Fruit fly (Drosophila melanogaster): ENCODE results near the gene rdgB.

rdgB gene

DNA sequence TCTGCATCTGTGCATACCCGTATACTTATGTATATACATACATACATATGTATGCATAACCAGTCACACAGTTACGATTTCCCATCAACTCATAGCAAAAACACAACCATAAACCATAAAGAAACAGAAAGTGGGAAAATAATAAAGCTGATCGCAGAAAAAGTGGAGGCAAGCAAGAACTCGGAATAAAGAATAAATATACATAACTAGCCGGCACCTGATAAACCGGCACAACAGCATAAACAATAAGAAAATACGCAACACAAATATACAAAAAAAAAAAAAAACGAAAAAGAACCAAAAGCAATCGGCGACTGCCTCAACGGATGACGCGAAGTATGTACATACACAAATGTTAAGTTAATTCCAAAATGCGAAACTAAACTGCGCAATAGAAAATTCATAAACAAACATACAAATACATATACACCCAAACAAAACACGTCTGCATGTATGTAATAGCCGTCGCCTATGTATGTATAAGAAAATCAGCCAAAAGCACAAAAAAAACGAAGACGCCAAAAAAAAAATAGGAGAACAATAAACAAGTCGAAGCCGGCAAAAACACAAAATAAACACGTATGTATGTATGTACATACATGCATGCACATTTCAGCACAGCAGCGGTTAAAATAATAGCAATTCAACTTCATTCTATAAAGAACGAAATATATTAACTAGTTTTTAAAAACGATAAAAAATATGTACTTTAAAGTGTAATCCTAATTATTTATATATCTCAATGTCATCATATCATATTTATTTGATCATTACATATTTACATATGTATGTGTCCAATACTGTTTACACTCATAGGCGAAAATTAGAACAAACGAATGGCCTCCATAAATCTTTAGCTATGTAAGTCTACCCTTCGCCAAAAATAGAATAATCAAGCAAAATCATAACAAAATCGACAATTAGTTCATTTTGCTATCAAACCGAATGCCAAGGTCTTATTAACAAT, 13.4 kb upstream of the rdgB start (continued):
- TF ChIP-seq CG1832 (GFP tag; optimal IDR thresholded peaks at IDR 0.05) = no peak
- peak; percentile 24 for TF ChIP-seq gcm (GFP tag; optimal IDR thresholded peaks at IDR 0.05)
- no peak for TF ChIP-seq ash1 (GFP tag; optimal IDR thresholded peaks at IDR 0.05)
- peak; percentile 3 for TF ChIP-seq CG13894 (tag; optimal IDR thresholded peaks at IDR 0.05)
- peak; percentile 46; the same call in 2 of the 3 replicates for TF ChIP-seq Aef1 (GFP tag; IDR thresholded peaks at IDR 0.05)
- peak; percentile 64 for TF ChIP-seq CG12219 (GFP tag; optimal IDR thresholded peaks at IDR 0.05)
- TF ChIP-seq lmd (GFP tag; IDR thresholded peaks at IDR 0.05) = peak; percentile 80
- TF ChIP-seq Dbx (GFP tag; IDR thresholded peaks at IDR 0.05) = peak; percentile 80
- TF ChIP-seq CG4617 (GFP tag; optimal IDR thresholded peaks at IDR 0.05; ENCODE audit: borderline replicate concordance) = peak; percentile 3
- peak; percentile 28 for TF ChIP-seq gsb-n (tag; optimal IDR thresholded peaks at IDR 0.05)
- peak; percentile 29 for TF ChIP-seq Asciz (GFP tag; optimal IDR thresholded peaks at IDR 0.05)
- TF ChIP-seq ftz-f1 (GFP tag; optimal IDR thresholded peaks at IDR 0.05) = peak; percentile 22
- TF ChIP-seq Lpt (GFP tag; optimal IDR thresholded peaks at IDR 0.05) = no peak
- peak; percentile 61; the same call in 1 of the 3 replicates for TF ChIP-seq so (GFP tag; IDR thresholded peaks at IDR 0.05)
- TF ChIP-seq CG2120 (GFP tag; optimal IDR thresholded peaks at IDR 0.05) = peak; percentile 80
- no peak for TF ChIP-seq en (GFP tag; optimal IDR thresholded peaks at IDR 0.05)
- TF ChIP-seq D19A (tag; optimal IDR thresholded peaks at IDR 0.05) = peak; percentile 60
- TF ChIP-seq schlank (tag; optimal IDR thresholded peaks at IDR 0.05) = no peak
- TF ChIP-seq seq (GFP tag; IDR thresholded peaks at IDR 0.05) = peak; percentile 72
- peak; percentile 80 for TF ChIP-seq CG8924 (tag; optimal IDR thresholded peaks at IDR 0.05)
- peak; percentile 69 for TF ChIP-seq CG10209 (GFP tag; optimal IDR thresholded peaks at IDR 0.05)
- TF ChIP-seq org-1 (GFP tag; optimal IDR thresholded peaks at IDR 0.05) = peak; percentile 68
- TF ChIP-seq CG15073 (GFP tag; optimal IDR thresholded peaks at IDR 0.05) = no peak
- TF ChIP-seq dmrt11E (tag; optimal IDR thresholded peaks at IDR 0.05) = peak; percentile 43
- TF ChIP-seq row (GFP tag; IDR thresholded peaks at IDR 0.05) = peak; percentile 82
- peak; percentile 44 for TF ChIP-seq CG4820 (GFP tag; optimal IDR thresholded peaks at IDR 0.05)
- no peak for TF ChIP-seq sr (GFP tag; IDR thresholded peaks at IDR 0.05)
- peak; percentile 31 for TF ChIP-seq Mad (GFP tag; optimal IDR thresholded peaks at IDR 0.05)
- peak; percentile 95 for TF ChIP-seq chinmo (GFP tag; IDR thresholded peaks at IDR 0.05; ENCODE audit: partially characterized antibody)
- 0 out of 2 replicates have a peak, but pooled peaks have one; percentile 16 for TF ChIP-seq ro (GFP tag; IDR thresholded peaks at IDR 0.05)
- TF ChIP-seq p53 (GFP tag; optimal IDR thresholded peaks at IDR 0.05) = no peak
- peak; percentile 65 for TF ChIP-seq bcd (GFP tag; optimal IDR thresholded peaks at IDR 0.05)
- TF ChIP-seq cwo (GFP tag; optimal IDR thresholded peaks at IDR 0.05) = peak; percentile 76
- no peak for TF ChIP-seq ken (GFP tag; IDR thresholded peaks at IDR 0.05)
- TF ChIP-seq CG2712 (tag; optimal IDR thresholded peaks at IDR 0.05) = peak; percentile 75
- peak; percentile 91 for TF ChIP-seq CG11695 (GFP tag; IDR thresholded peaks at IDR 0.05)
- TF ChIP-seq Xbp1 (GFP tag; optimal IDR thresholded peaks at IDR 0.05) = peak; percentile 42
- peak; percentile 86 for TF ChIP-seq grau (tag; optimal IDR thresholded peaks at IDR 0.05)
- TF ChIP-seq chif (GFP tag; optimal IDR thresholded peaks at IDR 0.05) = peak in 1 of 2 experiments; percentile 23
- TF ChIP-seq CG7357 (GFP tag; IDR thresholded peaks at IDR 0.05) = peak; percentile 65
- TF ChIP-seq CG4730 (GFP tag; IDR thresholded peaks at IDR 0.05) = peak; percentile 73
- TF ChIP-seq CG31441 (GFP tag; IDR thresholded peaks at IDR 0.05) = peak; percentile 82
- TF ChIP-seq Atf-2 (GFP tag; optimal IDR thresholded peaks at IDR 0.05) = peak; percentile 2
- peak; percentile 53; the same call in 2 of the 3 replicates for TF ChIP-seq B-H1 (GFP tag; IDR thresholded peaks at IDR 0.05)
- TF ChIP-seq pho (GFP tag; optimal IDR thresholded peaks at IDR 0.05) = peak; percentile 54
- peak; percentile 5 for TF ChIP-seq CG16863 (GFP tag; optimal IDR thresholded peaks at IDR 0.05)
- peak; percentile 69 for TF ChIP-seq Sox102F (GFP tag; optimal IDR thresholded peaks at IDR 0.05)
- TF ChIP-seq vvl (GFP tag; IDR thresholded peaks at IDR 0.05) = peak; percentile 88
- no peak for TF ChIP-seq shn (GFP tag; optimal IDR thresholded peaks at IDR 0.05)
